Worm (Caenorhabditis elegans) whole organism, late embryonic: ENCODE data around the gene F17E9.3.

ENCODE experiments used
- C08G9.2 ChIP-seq: sonication (generic microtip); optimal IDR thresholded peaks from 2 replicates; lab custom pipeline; 2016; ENCODE audit warnings: mild to moderate bottlenecking, missing genetic modification characterization, moderate library complexity, missing compliant biosample characterization
- C38D4.7 ChIP-seq: fragments of 200-800 bp; sonication (Bioruptor generic); optimal IDR thresholded peaks from 2 replicates; lab custom pipeline; 2018; ENCODE audit warnings: mild to moderate bottlenecking, missing genetic modification characterization, moderate library complexity, missing compliant biosample characterization
- K02D7.2 ChIP-seq: sonication (generic microtip); optimal IDR thresholded peaks from 2 replicates; lab custom pipeline; 2017; ENCODE audit warnings: mild to moderate bottlenecking, missing genetic modification characterization, missing compliant biosample characterization
- T23F11.4 ChIP-seq: fragments of 200-800 bp; sonication (Bioruptor generic); optimal IDR thresholded peaks from 2 replicates; lab custom pipeline; 2018; ENCODE audit warnings: mild to moderate bottlenecking, missing genetic modification characterization, missing compliant biosample characterization
- Y22D7AL.16 ChIP-seq: sonication (generic microtip); optimal IDR thresholded peaks from 2 replicates; lab custom pipeline; 2016; ENCODE audit warnings: missing genetic modification characterization, missing compliant biosample characterization
- ama-1 ChIP-seq: fragments of 150-350 bp; optimal IDR thresholded peaks from 2 replicates; lab custom pipeline; 2014
- ceh-18 ChIP-seq: sonication (generic microtip); optimal IDR thresholded peaks from 2 replicates; lab custom pipeline; 2016; ENCODE audit warnings: missing genetic modification characterization, missing compliant biosample characterization
- ceh-19 ChIP-seq: fragments of 200-800 bp; sonication (Bioruptor generic); optimal IDR thresholded peaks from 2 replicates; lab custom pipeline; 2018; ENCODE audit warnings: mild to moderate bottlenecking, missing genetic modification characterization, missing compliant biosample characterization
- ceh-22 ChIP-seq: sonication (generic microtip); optimal IDR thresholded peaks from 2 replicates; lab custom pipeline; 2017; ENCODE audit warnings: missing biosample characterization, missing genetic modification characterization
- ceh-24 ChIP-seq: sonication (generic microtip); optimal IDR thresholded peaks from 2 replicates; lab custom pipeline; 2016; ENCODE audit warnings: mild to moderate bottlenecking, missing genetic modification characterization, missing compliant biosample characterization
- ceh-30 ChIP-seq: fragments of 150-350 bp; optimal IDR thresholded peaks from 2 replicates; lab custom pipeline; 2014; ENCODE audit warnings: missing biosample characterization, missing genetic modification characterization
- ceh-31 ChIP-seq: sonication (generic microtip); optimal IDR thresholded peaks from 2 replicates; lab custom pipeline; 2016; ENCODE audit warnings: missing genetic modification characterization, missing compliant biosample characterization
- ceh-34 ChIP-seq: sonication (generic microtip); optimal IDR thresholded peaks from 2 replicates; lab custom pipeline; 2016; ENCODE audit warnings: mild to moderate bottlenecking, missing genetic modification characterization, missing compliant biosample characterization
- ceh-6 ChIP-seq: fragments of 200-800 bp; sonication (Bioruptor generic); optimal IDR thresholded peaks from 2 replicates; lab custom pipeline; 2018; ENCODE audit warnings: mild to moderate bottlenecking, missing genetic modification characterization, missing compliant biosample characterization
- ceh-9 ChIP-seq: sonication (generic microtip); optimal IDR thresholded peaks from 2 replicates; lab custom pipeline; 2016; ENCODE audit warnings: mild to moderate bottlenecking, missing genetic modification characterization, inconsistent platforms, missing compliant biosample characterization
- che-1 ChIP-seq: sonication (generic microtip); optimal IDR thresholded peaks from 2 replicates; lab custom pipeline; 2016; ENCODE audit warnings: mild to moderate bottlenecking, missing genetic modification characterization, missing compliant biosample characterization
- dmd-4 ChIP-seq: sonication (generic microtip); optimal IDR thresholded peaks from 2 replicates; lab custom pipeline; 2016; ENCODE audit warnings: borderline replicate concordance, missing genetic modification characterization, missing compliant biosample characterization
- elt-2 ChIP-seq: sonication (generic microtip); optimal IDR thresholded peaks from 2 replicates; lab custom pipeline; 2016; ENCODE audit warnings: missing genetic modification reagents, missing genetic modification characterization, missing compliant biosample characterization
- elt-4 ChIP-seq: sonication (generic microtip); optimal IDR thresholded peaks from 2 replicates; lab custom pipeline; 2016; ENCODE audit warnings: missing genetic modification characterization, missing compliant biosample characterization
- ets-4 ChIP-seq: sonication (generic microtip); optimal IDR thresholded peaks from 2 replicates; lab custom pipeline; 2016; ENCODE audit warnings: missing genetic modification characterization, missing compliant biosample characterization
- fax-1 ChIP-seq: sonication (generic microtip); optimal IDR thresholded peaks from 2 replicates; lab custom pipeline; 2016; ENCODE audit warnings: missing genotype, missing genetic modification characterization, missing compliant biosample characterization
- fkh-10 ChIP-seq: fragments of 150-350 bp; optimal IDR thresholded peaks from 2 replicates; lab custom pipeline; 2014; ENCODE audit warnings: missing biosample characterization, missing genetic modification reagents, missing genetic modification characterization
- fkh-6 ChIP-seq: sonication (generic microtip); optimal IDR thresholded peaks from 2 replicates; lab custom pipeline; 2016; ENCODE audit warnings: missing genetic modification characterization, missing compliant biosample characterization
- gmeb-2 ChIP-seq: sonication (generic microtip); optimal IDR thresholded peaks from 2 replicates; lab custom pipeline; 2016; ENCODE audit warnings: missing genetic modification characterization, inconsistent platforms, missing compliant biosample characterization
- hlh-13 ChIP-seq: fragments of 200-800 bp; sonication (Bioruptor generic); optimal IDR thresholded peaks from 2 replicates; lab custom pipeline; 2018; ENCODE audit warnings: mild to moderate bottlenecking, missing genetic modification characterization, missing compliant biosample characterization
- hlh-15 ChIP-seq: sonication (generic microtip); optimal IDR thresholded peaks from 2 replicates; lab custom pipeline; 2016; ENCODE audit warnings: missing genetic modification characterization, missing compliant biosample characterization
- hlh-30 ChIP-seq: sonication (generic microtip); optimal IDR thresholded peaks from 2 replicates; lab custom pipeline; 2017; ENCODE audit warnings: antibody characterized with exemption, missing genetic modification characterization, missing compliant biosample characterization; ENCODE audit not compliant: insufficient read depth
- hlh-6 ChIP-seq: sonication (generic microtip); optimal IDR thresholded peaks from 2 replicates; lab custom pipeline; 2016; ENCODE audit warnings: missing genotype, missing genetic modification characterization, missing compliant biosample characterization
- mec-3 ChIP-seq: sonication (generic microtip); optimal IDR thresholded peaks from 2 replicates; lab custom pipeline; 2016; ENCODE audit warnings: borderline replicate concordance, missing genetic modification characterization, missing compliant biosample characterization
- nfya-1 ChIP-seq: sonication (generic microtip); optimal IDR thresholded peaks from 2 replicates; lab custom pipeline; 2017; ENCODE audit warnings: missing genetic modification characterization, mild to moderate bottlenecking, missing compliant biosample characterization, antibody characterized with exemption, moderate library complexity
- odd-2 ChIP-seq: sonication (generic microtip); optimal IDR thresholded peaks from 2 replicates; lab custom pipeline; 2017; ENCODE audit warnings: antibody characterized with exemption, mild to moderate bottlenecking, missing genetic modification characterization, missing compliant biosample characterization
- pha-2 ChIP-seq: sonication (generic microtip); optimal IDR thresholded peaks from 2 replicates; lab custom pipeline; 2017; ENCODE audit warnings: mild to moderate bottlenecking, missing genetic modification characterization, missing compliant biosample characterization
- pqm-1 ChIP-seq: sonication (generic microtip); optimal IDR thresholded peaks from 2 replicates; lab custom pipeline; 2016; ENCODE audit warnings: missing genetic modification characterization, missing compliant biosample characterization
- pros-1 ChIP-seq: fragments of 150-350 bp; optimal IDR thresholded peaks from 2 replicates; lab custom pipeline; 2014; ENCODE audit warnings: missing biosample characterization, missing genetic modification reagents, missing genetic modification characterization
- rnt-1 ChIP-seq: sonication (generic microtip); optimal IDR thresholded peaks from 2 replicates; lab custom pipeline; 2016; ENCODE audit warnings: missing genetic modification characterization, missing compliant biosample characterization
- sdc-2 ChIP-seq: sonication (generic microtip); optimal IDR thresholded peaks from 2 replicates; lab custom pipeline; 2016; ENCODE audit warnings: missing genotype, missing genetic modification characterization, missing compliant biosample characterization
- sox-2 ChIP-seq: fragments of 200-800 bp; sonication (Bioruptor generic); IDR thresholded peaks from 2 replicates; pipeline ENCODE4 v1.3.6; 2022; ENCODE audit warnings: missing genetic modification reagents, missing genetic modification characterization, missing compliant biosample characterization
- sox-4 ChIP-seq: sonication (generic microtip); optimal IDR thresholded peaks from 2 replicates; lab custom pipeline; 2017; ENCODE audit warnings: mild to moderate bottlenecking, missing genetic modification characterization, inconsistent platforms, missing compliant biosample characterization
- tbx-2 ChIP-seq: sonication (generic microtip); optimal IDR thresholded peaks from 2 replicates; lab custom pipeline; 2016; ENCODE audit warnings: missing genetic modification characterization, missing compliant biosample characterization
- tbx-7 ChIP-seq: sonication (generic microtip); optimal IDR thresholded peaks from 2 replicates; lab custom pipeline; 2016; ENCODE audit warnings: missing genotype, missing genetic modification characterization, missing compliant biosample characterization
- ttx-3 ChIP-seq: sonication (generic microtip); optimal IDR thresholded peaks from 2 replicates; lab custom pipeline; 2016; ENCODE audit warnings: missing genetic modification reagents, missing genetic modification characterization, missing compliant biosample characterization
- unc-3 ChIP-seq, 2 experiments: fragments of 200-800 bp in 1 of 2; sonication (Bioruptor generic) in 1 of 2; sonication (generic microtip) in 1 of 2; conservative IDR thresholded peaks in 1 of 2; optimal IDR thresholded peaks in 1 of 2; 2 replicates each; pipeline versions ENCODE4 v1.3.6 to Lab custom; 2016 to 2022; ENCODE audit warnings: missing compliant biosample characterization in 2 of 2, missing genetic modification characterization in 2 of 2, missing genetic modification reagents in 1 of 2
- unc-55 ChIP-seq: sonication (generic microtip); optimal IDR thresholded peaks from 2 replicates; lab custom pipeline; 2017; ENCODE audit warnings: missing biosample characterization, missing genetic modification reagents, missing genetic modification characterization
- unc-86 ChIP-seq: sonication (generic microtip); optimal IDR thresholded peaks from 2 replicates; lab custom pipeline; 2016; ENCODE audit warnings: missing genetic modification characterization, missing compliant biosample characterization
- zip-5 ChIP-seq: sonication (generic microtip); optimal IDR thresholded peaks from 2 replicates; lab custom pipeline; 2016; ENCODE audit warnings: missing genetic modification characterization, missing compliant biosample characterization

Gene F17E9.3

ce11 chrIV:8367887-8368286 lies 13.2 kb downstream of the F17E9.3 start:
- TF ChIP-seq gmeb-2 (tag; lab: Kevin White, UChicago) (no peak), tbx-7 (tag; lab: Kevin White, UChicago) (no peak), ceh-19 (no peak), fkh-6 (no peak), ets-4 (tag; lab: Kevin White, UChicago) (no peak), mec-3 (tag; lab: Kevin White, UChicago) (no peak), unc-55 (GFP tag; lab: Kevin White, UChicago) (no peak), elt-2 (tag; lab: Kevin White, UChicago) (no peak), pqm-1 (no peak), hlh-15 (tag; lab: Kevin White, UChicago) (no peak), tbx-2 (tag; lab: Kevin White, UChicago) (no peak), C38D4.7 (GFP tag; lab: Kevin White, UChicago) (no peak), dmd-4 (tag; lab: Kevin White, UChicago) (no peak), unc-86 (tag; lab: Kevin White, UChicago) (no peak), C08G9.2 (tag; lab: Kevin White, UChicago) (no peak), sox-4 (tag; lab: Kevin White, UChicago) (no peak), ceh-18 (tag; lab: Kevin White, UChicago) (no peak), ceh-34 (tag; lab: Kevin White, UChicago) (no peak)
- TF ChIP-seq, all 69 proteins: peak for 0

- no peak for TF ChIP-seq ceh-18 (tag; lab: Kevin White, UChicago)
- TF ChIP-seq fax-1 (tag; lab: Kevin White, UChicago), result no peak
- no peak for TF ChIP-seq ets-4 (tag; lab: Kevin White, UChicago)
- no peak for TF ChIP-seq sox-4 (tag; lab: Kevin White, UChicago)
- no peak for TF ChIP-seq ceh-9 (tag; lab: Kevin White, UChicago)
- no peak for TF ChIP-seq ceh-22 (tag; lab: Kevin White, UChicago)
- no peak for TF ChIP-seq tbx-7 (tag; lab: Kevin White, UChicago)
- TF ChIP-seq unc-86 (tag; lab: Kevin White, UChicago), result no peak
- TF ChIP-seq hlh-15 (tag; lab: Kevin White, UChicago), result no peak
Measured at ce11 chrIV:8369135-8369534, 14.5 kb downstream of the F17E9.3 start, which contains the start of gene D2096.6. Gene D2096.6 (minus strand): TSS chrIV:8369235.

ce11 chrIV:8375381-8375780 lies 20.7 kb downstream of the F17E9.3 start:
- TF ChIP-seq T23F11.4 (GFP tag; lab: Kevin White, UChicago) (peak; percentile 63), ceh-31 (tag; lab: Kevin White, UChicago) (peak; percentile 72), hlh-13 (GFP tag; lab: Kevin White, UChicago) (peak; percentile 83), ceh-19 (peak; percentile 75), sox-4 (tag; lab: Kevin White, UChicago) (peak; percentile 78), K02D7.2 (tag; lab: Kevin White, UChicago) (peak; percentile 51), pqm-1 (peak; percentile 16), pha-2 (tag; lab: Kevin White, UChicago) (peak; percentile 86), ceh-24 (tag; lab: Kevin White, UChicago) (no peak), elt-2 (tag; lab: Kevin White, UChicago) (peak; percentile 94), sox-2 (peak; percentile 72), sdc-2 (peak; percentile 77), fkh-10 (GFP tag; lab: Kevin White, UChicago) (peak; percentile 73), ceh-30 (tag; lab: Kevin White, UChicago) (peak; percentile 53), tbx-2 (tag; lab: Kevin White, UChicago) (peak; percentile 86), ceh-9 (tag; lab: Kevin White, UChicago) (peak; percentile 9), ttx-3 (tag; lab: Kevin White, UChicago) (peak; percentile 82), che-1 (tag; lab: Kevin White, UChicago) (peak; percentile 86), zip-5 (tag; lab: Kevin White, UChicago) (peak; percentile 70), pros-1 (tag; lab: Kevin White, UChicago) (peak; percentile 49), unc-86 (tag; lab: Kevin White, UChicago) (peak; percentile 84), ceh-34 (tag; lab: Kevin White, UChicago) (peak; percentile 87), rnt-1 (peak; percentile 50), nfya-1 (tag; lab: Kevin White, UChicago) (peak; percentile 67), elt-4 (tag; lab: Kevin White, UChicago) (no peak), ama-1 (lab: Kevin White, UChicago) (no peak), dmd-4 (tag; lab: Kevin White, UChicago) (peak; percentile 31), hlh-6 (peak; percentile 89), odd-2 (tag; lab: Kevin White, UChicago) (peak; percentile 79), Y22D7AL.16 (tag; lab: Kevin White, UChicago) (peak; percentile 70), ets-4 (tag; lab: Kevin White, UChicago) (peak; percentile 34), hlh-30 (tag; lab: Kevin White, UChicago) (peak; percentile 56), unc-3 (GFP tag; conservative IDR thresholded peaks at IDR 0.05; lab: Robert Waterston, UW) (peak; percentile 65; the same call in 1 of the 2 replicates), unc-3 (tag; optimal IDR thresholded peaks at IDR 0.05; lab: Kevin White, UChicago) (peak; percentile 79), ceh-6 (peak; percentile 87)
